Fruit fly (Drosophila melanogaster): Measurements from ENCODE around the gene dome.

dome gene

DNA sequence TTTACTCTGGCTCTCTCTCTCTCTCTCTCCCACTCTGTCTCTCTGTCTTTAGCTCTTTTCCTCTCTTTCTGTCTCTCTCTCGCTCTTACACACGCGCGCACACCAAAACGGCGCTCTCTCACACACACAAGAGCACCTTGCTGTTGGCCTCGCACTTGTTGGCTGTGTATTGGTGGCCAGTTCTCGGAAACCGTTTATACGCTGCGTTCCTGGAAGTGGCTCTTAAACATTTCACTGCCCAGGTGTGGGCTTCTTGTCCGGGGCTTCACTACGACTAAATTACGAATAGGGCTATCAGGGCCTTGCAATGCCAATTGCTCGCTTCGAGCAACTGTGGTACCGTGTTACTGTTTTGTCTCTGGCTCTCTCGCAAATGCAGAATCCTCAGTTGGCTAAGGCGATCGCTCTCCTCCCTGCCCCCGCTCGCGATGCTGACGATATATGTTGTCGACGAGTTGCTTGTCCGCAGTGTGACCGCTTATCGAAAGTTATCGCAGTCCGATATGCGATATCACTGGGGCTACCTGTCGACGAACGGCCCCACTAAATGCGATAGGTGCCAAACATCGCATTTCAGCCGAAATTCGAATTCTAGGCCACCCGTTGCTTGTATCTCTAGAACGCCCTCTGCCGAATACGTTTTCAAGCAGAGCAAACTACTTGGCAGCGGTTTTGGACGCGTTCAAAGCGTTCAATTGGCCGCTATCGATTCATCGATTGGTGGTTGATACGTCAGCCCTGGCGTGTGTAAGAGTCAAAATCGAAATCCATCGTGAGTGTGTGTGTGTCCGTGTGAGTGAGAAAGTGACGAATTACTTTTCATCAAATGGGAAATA is at the start of gene dome, which contains the start of gene Ubqn:
TSS of gene dome (minus strand) at position 479 of the 836 bp plus-strand sequence.
TSS of gene Ubqn (plus strand) at position 769 of the 836 bp plus-strand sequence.
- TF ChIP-seq Dll (optimal IDR thresholded peaks at IDR 0.05) (peak; percentile 97), usp (GFP tag; optimal IDR thresholded peaks at IDR 0.05) (no peak), EcR (GFP tag; optimal IDR thresholded peaks at IDR 0.05) (no peak), CG8478 (optimal IDR thresholded peaks at IDR 0.05) (no peak), psq (optimal IDR thresholded peaks at IDR 0.05) (no peak), pan (optimal IDR thresholded peaks at IDR 0.05) (no peak)

DNA sequence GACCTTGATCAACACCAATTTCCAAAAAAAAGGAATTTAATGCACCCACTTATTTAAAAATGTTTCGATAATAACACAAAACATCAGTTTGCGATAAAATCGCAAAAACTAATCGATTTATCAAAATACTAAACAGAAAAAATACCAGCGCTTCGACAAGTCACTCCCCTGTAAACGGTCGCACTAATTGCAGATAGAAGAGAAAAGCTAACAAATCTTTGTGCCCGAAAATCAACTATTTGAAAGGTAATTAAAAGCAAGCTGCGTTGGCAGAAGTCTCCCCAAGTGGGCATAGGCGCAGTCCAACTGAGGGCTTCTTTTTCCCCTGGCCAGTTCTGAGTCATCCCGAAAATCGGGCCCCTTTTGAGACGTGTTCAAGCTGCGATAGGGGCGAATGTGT is 47.5 kb upstream of the dome start, which contains the start of gene AP-1-2beta:
TSS of gene AP-1-2beta (plus strand) at position 161 of the 400 bp plus-strand sequence.
- no peak for TF ChIP-seq usp (GFP tag; optimal IDR thresholded peaks at IDR 0.05)
- no peak for TF ChIP-seq psq (optimal IDR thresholded peaks at IDR 0.05)
- no peak for TF ChIP-seq Dll (optimal IDR thresholded peaks at IDR 0.05)
- TF ChIP-seq pan (optimal IDR thresholded peaks at IDR 0.05) = no peak
- TF ChIP-seq EcR (GFP tag; optimal IDR thresholded peaks at IDR 0.05) = no peak
- no peak for TF ChIP-seq CG8478 (optimal IDR thresholded peaks at IDR 0.05)

DNA sequence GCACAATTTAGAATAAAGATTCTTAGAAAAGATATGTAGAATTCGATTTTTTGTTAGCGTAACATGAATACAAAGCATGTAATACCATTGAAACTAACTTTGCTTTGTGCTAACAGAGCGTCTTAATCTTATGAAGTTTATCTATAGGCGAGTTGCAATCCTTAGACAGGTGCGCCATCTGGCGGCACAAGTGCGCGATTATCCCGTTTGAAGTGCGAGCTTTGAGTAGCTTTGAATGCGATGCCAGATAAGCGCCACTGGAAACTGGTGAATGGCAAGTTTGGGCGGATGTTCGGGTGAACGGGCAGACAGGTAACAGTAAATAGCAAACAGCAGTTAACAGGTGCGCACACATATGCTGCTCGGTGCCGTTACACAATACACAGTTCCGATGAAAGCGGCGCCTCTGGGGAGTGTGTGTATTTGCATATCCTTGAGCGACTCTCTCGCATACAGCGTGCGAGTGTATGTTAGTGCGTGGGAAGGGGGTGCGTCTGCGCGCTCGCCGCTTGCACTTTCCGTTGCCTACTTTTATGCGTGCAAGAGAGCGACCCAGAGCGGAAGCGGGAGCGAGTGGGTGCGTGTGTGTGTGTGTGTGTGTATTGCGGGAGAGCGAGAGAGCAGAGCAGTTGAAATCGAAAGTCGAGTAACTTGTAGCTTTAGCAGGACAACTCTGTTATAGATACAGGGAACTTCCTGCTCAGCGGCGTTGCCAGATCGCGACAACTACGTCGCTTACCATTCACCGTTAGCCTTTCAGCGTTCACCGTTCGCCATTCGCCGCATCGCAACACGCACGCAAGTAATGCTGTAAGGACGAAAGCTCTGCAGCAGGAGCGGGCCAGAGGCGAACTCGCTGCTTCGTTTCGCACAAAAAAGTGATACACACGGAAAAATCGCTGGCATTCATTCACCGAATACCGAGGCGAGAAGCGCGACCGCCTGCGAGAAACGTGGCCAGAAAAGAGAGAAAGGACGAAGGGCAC is 35.0 kb upstream of the dome start, which contains the start of gene CG12531:
TSS of gene CG12531 (plus strand) at position 936 of the 986 bp plus-strand sequence.
- TF ChIP-seq usp (GFP tag; optimal IDR thresholded peaks at IDR 0.05) = no peak
- TF ChIP-seq CG8478 (optimal IDR thresholded peaks at IDR 0.05) = no peak
- no peak for TF ChIP-seq EcR (GFP tag; optimal IDR thresholded peaks at IDR 0.05)
- no peak for TF ChIP-seq psq (optimal IDR thresholded peaks at IDR 0.05)
- no peak for TF ChIP-seq pan (optimal IDR thresholded peaks at IDR 0.05)
- no peak for TF ChIP-seq Dll (optimal IDR thresholded peaks at IDR 0.05)

DNA sequence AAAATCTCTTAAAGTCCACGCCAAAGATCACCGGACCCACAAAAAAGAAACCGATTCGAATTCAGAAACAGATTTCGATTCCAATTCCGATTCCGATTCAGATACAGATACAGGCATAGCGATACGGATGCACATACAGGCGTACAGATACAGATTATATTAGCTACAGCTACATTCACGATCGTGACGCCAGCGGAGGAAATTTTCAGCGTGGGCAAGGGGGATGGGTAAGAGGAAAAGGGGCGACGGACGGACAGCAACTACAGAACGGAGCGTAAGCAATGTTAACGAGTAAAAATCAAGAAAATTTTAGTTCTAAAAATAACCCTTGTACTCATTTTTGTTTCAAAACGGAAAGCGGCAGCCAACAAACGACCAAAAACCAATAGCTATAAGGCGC is 33.7 kb upstream of the dome start:
- TF ChIP-seq usp (GFP tag; optimal IDR thresholded peaks at IDR 0.05) (no peak), EcR (GFP tag; optimal IDR thresholded peaks at IDR 0.05) (no peak), psq (optimal IDR thresholded peaks at IDR 0.05) (no peak), Dll (optimal IDR thresholded peaks at IDR 0.05) (no peak), CG8478 (optimal IDR thresholded peaks at IDR 0.05) (no peak), pan (optimal IDR thresholded peaks at IDR 0.05) (no peak)

DNA sequence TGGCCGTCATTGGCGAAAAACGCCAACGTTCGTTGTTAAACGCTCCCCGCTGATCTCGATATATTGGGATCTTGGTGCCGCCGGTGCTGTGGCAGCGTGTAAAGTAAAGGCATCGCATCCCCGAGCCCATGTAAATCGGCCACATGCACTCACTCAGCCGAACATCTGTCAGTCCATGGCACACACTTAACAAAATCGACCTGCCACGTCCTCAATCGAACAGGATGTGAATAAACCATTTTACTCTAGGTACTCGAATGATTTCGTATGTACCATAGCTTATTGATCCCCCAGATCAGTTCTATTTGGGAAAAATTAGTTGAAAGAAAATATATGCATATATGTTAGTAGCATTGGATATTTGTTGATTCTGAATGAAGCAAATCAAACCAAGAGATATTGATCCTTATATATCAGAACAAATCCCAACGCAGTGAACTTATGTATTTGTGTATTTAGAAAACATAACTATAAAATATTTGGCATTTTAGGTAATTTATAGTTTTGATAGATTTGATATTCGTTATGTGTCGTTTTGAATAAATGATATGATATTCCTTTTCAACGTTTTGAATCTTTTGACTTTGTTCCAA is 33.1 kb upstream of the dome start:
- no peak for TF ChIP-seq EcR (GFP tag; optimal IDR thresholded peaks at IDR 0.05)
- no peak for TF ChIP-seq psq (optimal IDR thresholded peaks at IDR 0.05)
- TF ChIP-seq CG8478 (optimal IDR thresholded peaks at IDR 0.05) = no peak
- no peak for TF ChIP-seq Dll (optimal IDR thresholded peaks at IDR 0.05)
- no peak for TF ChIP-seq usp (GFP tag; optimal IDR thresholded peaks at IDR 0.05)
- TF ChIP-seq pan (optimal IDR thresholded peaks at IDR 0.05) = no peak

DNA sequence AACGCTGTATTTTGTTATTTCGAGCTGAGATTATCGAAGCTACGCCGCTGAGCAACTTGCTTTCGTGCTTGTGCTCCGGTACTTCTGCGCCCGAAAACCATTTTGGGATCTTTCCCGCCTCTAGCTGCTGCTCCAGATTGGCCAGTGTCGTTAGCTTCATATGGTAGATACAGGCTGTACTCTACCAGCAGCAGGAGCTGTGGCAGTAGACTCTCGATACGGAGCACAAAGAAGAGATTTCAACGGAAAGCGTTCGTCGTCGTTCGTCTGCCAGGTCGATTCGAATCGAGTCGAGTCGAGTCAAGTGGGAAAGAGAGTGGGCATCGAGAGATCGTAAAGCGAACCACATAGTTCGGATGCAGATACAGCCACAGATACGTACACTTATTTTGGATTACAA is 31.5 kb upstream of the dome start:
- no peak for TF ChIP-seq pan (optimal IDR thresholded peaks at IDR 0.05)
- no peak for TF ChIP-seq usp (GFP tag; optimal IDR thresholded peaks at IDR 0.05)
- no peak for TF ChIP-seq Dll (optimal IDR thresholded peaks at IDR 0.05)
- no peak for TF ChIP-seq psq (optimal IDR thresholded peaks at IDR 0.05)
- no peak for TF ChIP-seq EcR (GFP tag; optimal IDR thresholded peaks at IDR 0.05)
- no peak for TF ChIP-seq CG8478 (optimal IDR thresholded peaks at IDR 0.05)

DNA sequence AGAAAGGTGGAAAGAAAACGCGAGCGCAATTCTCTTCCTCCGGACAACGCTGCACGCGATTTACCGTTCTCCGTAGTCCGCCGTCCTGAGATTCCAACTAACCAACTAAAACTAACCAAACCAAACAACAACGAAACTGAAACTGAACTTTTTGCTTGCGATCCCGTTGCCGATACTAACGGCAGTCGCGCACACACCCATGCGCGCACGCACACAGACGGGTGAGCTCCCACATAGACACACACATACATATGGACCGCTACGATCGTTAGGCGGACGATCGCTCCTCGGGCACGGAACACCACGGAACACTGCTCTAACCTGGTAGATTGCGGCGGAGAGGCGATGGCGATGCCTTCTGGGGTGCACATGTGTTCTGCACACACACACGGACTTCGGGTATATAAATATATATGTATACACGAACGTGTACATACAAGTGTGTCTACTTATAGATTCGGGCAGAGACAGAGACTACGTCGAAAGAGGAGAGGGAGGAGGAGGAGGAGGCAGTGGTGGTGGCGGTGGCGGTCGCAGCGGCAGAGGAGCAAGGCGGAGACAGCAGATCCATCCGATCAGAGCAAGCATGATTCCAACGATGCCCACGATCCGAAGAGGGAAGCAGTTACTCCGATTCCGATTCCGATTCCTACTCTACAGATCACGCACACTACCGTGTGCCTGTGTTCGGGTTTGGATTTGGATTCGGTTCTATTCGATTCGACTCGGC is 29.7 kb upstream of the dome start, which contains the start of gene meso18E:
TSS of gene meso18E (minus strand) at position 148 of the 730 bp plus-strand sequence.
- no peak for TF ChIP-seq Dll (optimal IDR thresholded peaks at IDR 0.05)
- TF ChIP-seq usp (GFP tag; optimal IDR thresholded peaks at IDR 0.05) = no peak
- no peak for TF ChIP-seq pan (optimal IDR thresholded peaks at IDR 0.05)
- no peak for TF ChIP-seq psq (optimal IDR thresholded peaks at IDR 0.05)
- no peak for TF ChIP-seq CG8478 (optimal IDR thresholded peaks at IDR 0.05)
- no peak for TF ChIP-seq EcR (GFP tag; optimal IDR thresholded peaks at IDR 0.05)

DNA sequence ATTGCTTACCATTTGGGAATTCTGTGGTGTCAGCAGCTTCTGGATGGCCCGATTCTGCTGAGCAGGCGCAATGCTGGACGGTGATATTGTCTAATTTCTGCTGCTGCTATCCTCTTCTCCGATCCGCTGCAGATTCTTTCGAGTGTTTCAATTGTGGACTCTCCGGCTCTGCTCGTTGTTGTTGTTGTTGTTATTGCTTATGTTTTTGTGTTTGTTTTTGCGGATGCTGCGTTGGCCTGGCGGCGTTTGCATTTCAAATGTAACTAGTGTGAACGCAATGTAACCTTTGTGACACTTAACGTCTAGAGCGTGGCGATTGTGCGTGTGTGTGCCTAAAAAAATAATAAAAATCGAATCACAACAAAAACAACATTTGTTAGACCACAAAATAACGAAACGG is 28.6 kb upstream of the dome start:
- TF ChIP-seq Dll (optimal IDR thresholded peaks at IDR 0.05) (no peak), CG8478 (optimal IDR thresholded peaks at IDR 0.05) (no peak), pan (optimal IDR thresholded peaks at IDR 0.05) (no peak), usp (GFP tag; optimal IDR thresholded peaks at IDR 0.05) (no peak), EcR (GFP tag; optimal IDR thresholded peaks at IDR 0.05) (no peak), psq (optimal IDR thresholded peaks at IDR 0.05) (no peak)

DNA sequence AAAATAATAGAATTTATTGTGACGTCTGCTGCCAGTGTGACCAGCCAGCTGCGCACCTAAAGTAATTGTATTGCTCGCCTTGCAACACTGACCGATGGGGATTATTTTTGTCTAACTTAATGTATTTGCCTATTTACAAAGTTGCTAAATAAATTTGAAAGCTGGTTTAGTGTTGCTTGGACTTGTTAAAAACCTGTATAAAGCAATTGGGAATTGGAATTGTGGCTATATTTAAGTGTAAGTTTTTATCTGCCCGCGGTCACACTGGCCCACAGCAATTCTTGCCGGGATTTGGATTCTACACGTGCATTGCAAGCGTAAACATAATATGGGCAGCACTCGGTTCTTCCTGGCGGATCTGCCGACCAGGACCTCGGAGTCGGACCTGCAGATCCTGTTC is 20.8 kb upstream of the dome start, which contains the start of the genes CG14230 and CG14232:
TSS of gene CG14230 (plus strand) at position 94 of the 400 bp plus-strand sequence.
TSS of gene CG14232 (minus strand) at position 177 of the 400 bp plus-strand sequence.
- TF ChIP-seq psq (optimal IDR thresholded peaks at IDR 0.05) = no peak
- TF ChIP-seq EcR (GFP tag; optimal IDR thresholded peaks at IDR 0.05) = no peak
- no peak for TF ChIP-seq pan (optimal IDR thresholded peaks at IDR 0.05)
- TF ChIP-seq CG8478 (optimal IDR thresholded peaks at IDR 0.05) = no peak
- TF ChIP-seq Dll (optimal IDR thresholded peaks at IDR 0.05) = no peak
- TF ChIP-seq usp (GFP tag; optimal IDR thresholded peaks at IDR 0.05) = no peak

DNA sequence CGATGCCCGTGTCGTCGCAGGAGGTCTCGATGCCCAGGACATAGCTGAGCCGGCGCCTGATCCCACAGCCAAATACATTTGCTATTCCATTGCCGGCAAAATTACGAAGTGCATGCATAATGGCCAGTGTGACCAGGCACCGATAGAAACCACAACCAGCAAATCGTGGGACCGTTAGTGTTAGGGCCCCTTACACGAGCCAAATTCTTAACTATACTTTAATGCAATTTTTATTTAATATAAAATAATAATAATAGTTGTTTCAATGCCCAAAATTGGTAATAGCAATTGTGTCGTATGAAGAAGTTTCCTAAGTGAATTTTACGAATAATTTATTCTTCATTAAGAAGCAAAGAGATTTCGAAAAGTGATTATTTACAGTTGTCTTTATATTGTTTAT is 18.3 kb upstream of the dome start, which contains the start of gene Tcs4:
TSS of gene Tcs4 (minus strand) at position 145 of the 400 bp plus-strand sequence.
- no peak for TF ChIP-seq psq (optimal IDR thresholded peaks at IDR 0.05)
- no peak for TF ChIP-seq EcR (GFP tag; optimal IDR thresholded peaks at IDR 0.05)
- no peak for TF ChIP-seq Dll (optimal IDR thresholded peaks at IDR 0.05)
- no peak for TF ChIP-seq pan (optimal IDR thresholded peaks at IDR 0.05)
- TF ChIP-seq usp (GFP tag; optimal IDR thresholded peaks at IDR 0.05) = no peak
- TF ChIP-seq CG8478 (optimal IDR thresholded peaks at IDR 0.05) = no peak

All from whole organism.